ENCODE assay signal across 2 fruit fly cellular contexts in genomic region chr3L:15230178-15230856, dm6.
TF ChIP-seq lines count a peak whose summit lies in the region.

No protein-coding gene starts in this region.

TF ChIP-seq in whole organism, embryonic, 481 proteins besides CTCF, POLR2A, EP300 and RAD21 (continued from another document and continues in another):
- TF ChIP-seq da (GFP tag; optimal IDR thresholded peaks at IDR 0.05; lab: Kevin White, UChicago) (no peak), Sox102F (GFP tag; optimal IDR thresholded peaks at IDR 0.05; lab: Kevin White, UChicago) (peak; percentile 28), CG18599 (GFP tag; optimal IDR thresholded peaks at IDR 0.05; lab: Kevin White, UChicago) (peak; percentile 63), Ravus (GFP tag; IDR thresholded peaks at IDR 0.05; lab: Robert Waterston, UW) (no peak), bigmax (GFP tag; optimal IDR thresholded peaks at IDR 0.05; lab: Kevin White, UChicago) (no peak), CG6689 (GFP tag; IDR thresholded peaks at IDR 0.05; lab: Robert Waterston, UW) (peak; percentile 45), Drgx (GFP tag; IDR thresholded peaks at IDR 0.05; lab: Robert Waterston, UW) (peak; percentile 71), Hsf (GFP tag; optimal IDR thresholded peaks at IDR 0.05; lab: Kevin White, UChicago) (peak; percentile 58), Dp (GFP tag; optimal IDR thresholded peaks at IDR 0.05; lab: Kevin White, UChicago) (no peak), rib (GFP tag; IDR thresholded peaks at IDR 0.05; lab: Robert Waterston, UW) (no peak), CG3281 (GFP tag; optimal IDR thresholded peaks at IDR 0.05; lab: Kevin White, UChicago) (peak; percentile 35), CG4424 (GFP tag; optimal IDR thresholded peaks at IDR 0.05; lab: Kevin White, UChicago) (peak; percentile 45), dan (GFP tag; IDR thresholded peaks at IDR 0.05; lab: Robert Waterston, UW) (no peak), NfI (GFP tag; optimal IDR thresholded peaks at IDR 0.05; lab: Kevin White, UChicago) (peak; percentile 24), CG7357 (GFP tag; IDR thresholded peaks at IDR 0.05; lab: Robert Waterston, UW) (peak; percentile 33; the same call in 2 of the 3 replicates), CG15073 (GFP tag; optimal IDR thresholded peaks at IDR 0.05; lab: Kevin White, UChicago) (no peak), peb (GFP tag; IDR thresholded peaks at IDR 0.05; lab: Robert Waterston, UW) (peak; percentile 32; the same call in 1 of the 2 replicates), CG33213 (GFP tag; optimal IDR thresholded peaks at IDR 0.05; lab: Kevin White, UChicago) (peak; percentile 22), CG6175 (GFP tag; IDR thresholded peaks at IDR 0.05; lab: Robert Waterston, UW) (no peak), CG2199 (GFP tag; IDR thresholded peaks at IDR 0.05; lab: Robert Waterston, UW) (no peak), CG12219 (GFP tag; optimal IDR thresholded peaks at IDR 0.05; lab: Kevin White, UChicago) (peak; percentile 51), CG17829 (tag; optimal IDR thresholded peaks at IDR 0.05; lab: Kevin White, UChicago) (peak; percentile 60), CHES-1-like (GFP tag; optimal IDR thresholded peaks at IDR 0.05; lab: Kevin White, UChicago) (peak; percentile 27), CG4854 (GFP tag; optimal IDR thresholded peaks at IDR 0.05; lab: Kevin White, UChicago) (peak; percentile 20), CG8290 (GFP tag; optimal IDR thresholded peaks at IDR 0.05; lab: Kevin White, UChicago) (no peak), CG8290 (tag; optimal IDR thresholded peaks at IDR 0.05; lab: Kevin White, UChicago) (no peak), CG10267 (tag; optimal IDR thresholded peaks at IDR 0.05; lab: Kevin White, UChicago) (peak; percentile 50), NC2α (GFP tag; optimal IDR thresholded peaks at IDR 0.05; lab: Kevin White, UChicago) (peak; percentile 3), CG6854 (GFP tag; optimal IDR thresholded peaks at IDR 0.05; lab: Kevin White, UChicago) (no peak), sens (GFP tag; lab: Kevin White, UChicago) (peak; percentile 92), usp (GFP tag; optimal IDR thresholded peaks at IDR 0.05; lab: Kevin White, UChicago) (no peak), CG15514 (GFP tag; optimal IDR thresholded peaks at IDR 0.05; lab: Kevin White, UChicago) (no peak), D19B (GFP tag; optimal IDR thresholded peaks at IDR 0.05; lab: Kevin White, UChicago) (peak; percentile 88), Abd-B (GFP tag; optimal IDR thresholded peaks at IDR 0.05; lab: Kevin White, UChicago) (peak; percentile 38), CG11093 (GFP tag; IDR thresholded peaks at IDR 0.05; lab: Robert Waterston, UW) (0 out of 3 replicates have a peak, but pooled peaks have one; percentile 23), lab (GFP tag; optimal IDR thresholded peaks at IDR 0.05; lab: Kevin White, UChicago) (peak; percentile 52), nom (GFP tag; optimal IDR thresholded peaks at IDR 0.05; lab: Kevin White, UChicago) (no peak), CG16779 (GFP tag; IDR thresholded peaks at IDR 0.05; lab: Robert Waterston, UW) (no peak), CG4404 (GFP tag; IDR thresholded peaks at IDR 0.05; lab: Robert Waterston, UW) (peak; percentile 54; the same call in 1 of the 2 replicates), CG7372 (GFP tag; IDR thresholded peaks at IDR 0.05; lab: Robert Waterston, UW) (0 out of 2 replicates have a peak, but pooled peaks have one; percentile 24), phol (tag; optimal IDR thresholded peaks at IDR 0.05; lab: Kevin White, UChicago) (peak; percentile 63), CG4730 (GFP tag; IDR thresholded peaks at IDR 0.05; lab: Robert Waterston, UW) (no peak), Chrac-16 (GFP tag; optimal IDR thresholded peaks at IDR 0.05; lab: Kevin White, UChicago) (peak; percentile 58), CG1529 (GFP tag; optimal IDR thresholded peaks at IDR 0.05; lab: Kevin White, UChicago) (peak; percentile 10), Bdp1 (GFP tag; optimal IDR thresholded peaks at IDR 0.05; lab: Kevin White, UChicago) (peak; percentile 2), row (GFP tag; IDR thresholded peaks at IDR 0.05; lab: Robert Waterston, UW) (peak; percentile 57), lmd (GFP tag; IDR thresholded peaks at IDR 0.05; lab: Robert Waterston, UW) (peak; percentile 65), pnt (GFP tag; optimal IDR thresholded peaks at IDR 0.05; lab: Kevin White, UChicago) (peak; percentile 53), ind (GFP tag; optimal IDR thresholded peaks at IDR 0.05; lab: Kevin White, UChicago) (peak; percentile 13), CG32532 (GFP tag; IDR thresholded peaks at IDR 0.05; lab: Robert Waterston, UW) (peak; percentile 36; the same call in 1 of the 2 replicates), CG32767 (GFP tag; IDR thresholded peaks at IDR 0.05; lab: Robert Waterston, UW) (no peak), CG18011 (GFP tag; optimal IDR thresholded peaks at IDR 0.05; lab: Kevin White, UChicago) (no peak), CG10979 (tag; optimal IDR thresholded peaks at IDR 0.05; lab: Kevin White, UChicago) (peak; percentile 78), sisA (GFP tag; IDR thresholded peaks at IDR 0.05; lab: Robert Waterston, UW) (peak; percentile 31; the same call in 1 of the 2 replicates), CG12744 (GFP tag; optimal IDR thresholded peaks at IDR 0.05; lab: Kevin White, UChicago) (peak; percentile 13), yki (optimal IDR thresholded peaks at IDR 0.05; lab: Kevin White, UChicago) (no peak), CG33557 (GFP tag; optimal IDR thresholded peaks at IDR 0.05; lab: Kevin White, UChicago) (peak; percentile 11), lola (GFP tag; optimal IDR thresholded peaks at IDR 0.05; lab: Kevin White, UChicago) (peak in 1 of 3 experiments; percentile 75), CG11560 (tag; IDR thresholded peaks at IDR 0.05; lab: Robert Waterston, UW) (0 out of 3 replicates have a peak, but pooled peaks have one; percentile 15), Hr51 (GFP tag; optimal IDR thresholded peaks at IDR 0.05; lab: Kevin White, UChicago) (peak in 1 of 2 experiments; percentile 47), ewg (GFP tag; optimal IDR thresholded peaks at IDR 0.05; lab: Kevin White, UChicago) (peak; percentile 21), gcm (GFP tag; optimal IDR thresholded peaks at IDR 0.05; lab: Kevin White, UChicago) (no peak), D19A (tag; optimal IDR thresholded peaks at IDR 0.05; lab: Kevin White, UChicago) (peak; percentile 37), CG17359 (tag; optimal IDR thresholded peaks at IDR 0.05; lab: Kevin White, UChicago) (peak; percentile 22), CG1602 (GFP tag; optimal IDR thresholded peaks at IDR 0.05; lab: Kevin White, UChicago) (peak; percentile 27), dmrt99B (tag; optimal IDR thresholded peaks at IDR 0.05; lab: Kevin White, UChicago) (peak; percentile 54)

TF ChIP-seq in whole organism, prepupa, 60 proteins besides CTCF, POLR2A, EP300 and RAD21 (continued from another document):
- TF ChIP-seq Eip75B (GFP tag; optimal IDR thresholded peaks at IDR 0.05; lab: Kevin White, UChicago): peak; percentile 61
- peak; percentile 15 for TF ChIP-seq lz (GFP tag; optimal IDR thresholded peaks at IDR 0.05; lab: Kevin White, UChicago)
- TF ChIP-seq OdsH (GFP tag; optimal IDR thresholded peaks at IDR 0.05; lab: Kevin White, UChicago): peak; percentile 74
- peak; percentile 18 for TF ChIP-seq Sox15 (GFP tag; optimal IDR thresholded peaks at IDR 0.05; lab: Kevin White, UChicago)
- peak; percentile 38; the same call in 2 of the 3 replicates for TF ChIP-seq CG6163 (GFP tag; IDR thresholded peaks at IDR 0.05; lab: Robert Waterston, UW)
- peak; percentile 15 for TF ChIP-seq cyc (GFP tag; optimal IDR thresholded peaks at IDR 0.05; lab: Kevin White, UChicago)
- peak; percentile 6 for TF ChIP-seq Sox102F (GFP tag; optimal IDR thresholded peaks at IDR 0.05; lab: Kevin White, UChicago)
- TF ChIP-seq Ets96B (tag; optimal IDR thresholded peaks at IDR 0.05; lab: Kevin White, UChicago): peak; percentile 74
- TF ChIP-seq CG6854 (GFP tag; optimal IDR thresholded peaks at IDR 0.05; lab: Kevin White, UChicago): no peak
- peak; percentile 78 for TF ChIP-seq Lpt (GFP tag; optimal IDR thresholded peaks at IDR 0.05; lab: Kevin White, UChicago)
- no peak for TF ChIP-seq vri (GFP tag; optimal IDR thresholded peaks at IDR 0.05; lab: Kevin White, UChicago)
- TF ChIP-seq CG15336 (GFP tag; IDR thresholded peaks at IDR 0.05; lab: Robert Waterston, UW): peak; percentile 83
- TF ChIP-seq Met (GFP tag; optimal IDR thresholded peaks at IDR 0.05; lab: Kevin White, UChicago): peak; percentile 39
- TF ChIP-seq CG11762 (GFP tag; optimal IDR thresholded peaks at IDR 0.05; lab: Kevin White, UChicago; ENCODE audit: insufficient read depth): peak; percentile 44
- peak; percentile 66 for TF ChIP-seq CG3919 (GFP tag; optimal IDR thresholded peaks at IDR 0.05; lab: Kevin White, UChicago)
- peak; percentile 31 for TF ChIP-seq esn (GFP tag; optimal IDR thresholded peaks at IDR 0.05; lab: Kevin White, UChicago)
- peak; percentile 42 to 82 for TF ChIP-seq salr (GFP tag; optimal IDR thresholded peaks at IDR 0.05; lab: Kevin White, UChicago)
- peak; percentile 67 for TF ChIP-seq CG10669 (GFP tag; optimal IDR thresholded peaks at IDR 0.05; lab: Kevin White, UChicago)
- TF ChIP-seq CG6792 (GFP tag; optimal IDR thresholded peaks at IDR 0.05; lab: Kevin White, UChicago): peak; percentile 62
- TF ChIP-seq CG4318 (GFP tag; optimal IDR thresholded peaks at IDR 0.05; lab: Kevin White, UChicago): peak; percentile 70
- TF ChIP-seq CG7368 (GFP tag; optimal IDR thresholded peaks at IDR 0.05; lab: Kevin White, UChicago): peak; percentile 57
- TF ChIP-seq eg (GFP tag; IDR thresholded peaks at IDR 0.05; lab: Robert Waterston, UW): peak; percentile 64; the same call in 2 of the 3 replicates
- TF ChIP-seq CG32006 (GFP tag; optimal IDR thresholded peaks at IDR 0.05; lab: Kevin White, UChicago): peak; percentile 90
- TF ChIP-seq Gug (GFP tag; IDR thresholded peaks at IDR 0.05; lab: Robert Waterston, UW): peak; percentile 79
- peak; percentile 40 for TF ChIP-seq dac (GFP tag; optimal IDR thresholded peaks at IDR 0.05; lab: Kevin White, UChicago)
- TF ChIP-seq fd59A (GFP tag; optimal IDR thresholded peaks at IDR 0.05; lab: Kevin White, UChicago): peak; percentile 75
- peak; percentile 78 for TF ChIP-seq CG6808 (GFP tag; optimal IDR thresholded peaks at IDR 0.05; lab: Kevin White, UChicago)
- peak; percentile 35 for TF ChIP-seq CG8319 (GFP tag; optimal IDR thresholded peaks at IDR 0.05; lab: Kevin White, UChicago)
- TF ChIP-seq CG11294 (GFP tag; IDR thresholded peaks at IDR 0.05; lab: Robert Waterston, UW): peak; percentile 53; the same call in 1 of the 2 replicates
- TF ChIP-seq Hr39 (GFP tag; optimal IDR thresholded peaks at IDR 0.05; lab: Kevin White, UChicago): peak; percentile 42
- peak; percentile 44 for TF ChIP-seq CG9139 (GFP tag; optimal IDR thresholded peaks at IDR 0.05; lab: Kevin White, UChicago)
- TF ChIP-seq CG3032 (tag; optimal IDR thresholded peaks at IDR 0.05; lab: Kevin White, UChicago): peak; percentile 83
- peak; percentile 69 for TF ChIP-seq net (GFP tag; optimal IDR thresholded peaks at IDR 0.05; lab: Kevin White, UChicago)
- no peak for TF ChIP-seq Ets21C (GFP tag; optimal IDR thresholded peaks at IDR 0.05; lab: Kevin White, UChicago)
- peak; percentile 69 for TF ChIP-seq spab (GFP tag; optimal IDR thresholded peaks at IDR 0.05; lab: Kevin White, UChicago)
- TF ChIP-seq topi (GFP tag; optimal IDR thresholded peaks at IDR 0.05; lab: Kevin White, UChicago): peak; percentile 38
- TF ChIP-seq Eip78C (GFP tag; lab: Kevin White, UChicago): peak; percentile 93
- TF ChIP-seq fkh (GFP tag; optimal IDR thresholded peaks at IDR 0.05; lab: Kevin White, UChicago): no peak
